Worm (Caenorhabditis elegans) whole organism, mixed stage, embryonic: ENCODE data around the gene dmsr-1.

Source experiments
- ces-1 ChIP-seq: fragments of 150-350 bp; optimal IDR thresholded peaks from 2 replicates; lab custom pipeline; 2014; ENCODE audit warnings: missing biosample characterization, missing genetic modification reagents, missing genetic modification characterization
- cnd-1 ChIP-seq: fragments of 200-800 bp; sonication (Bioruptor generic); optimal IDR thresholded peaks from 2 replicates; lab custom pipeline; 2018; ENCODE audit warnings: mild to moderate bottlenecking, missing genetic modification characterization, missing compliant biosample characterization
- elt-3 ChIP-seq: fragments of 150-350 bp; optimal IDR thresholded peaks from 2 replicates; lab custom pipeline; 2014; ENCODE audit warnings: missing biosample characterization, missing genetic modification characterization
- mep-1 ChIP-seq: fragments of 150-350 bp; optimal IDR thresholded peaks from 2 replicates; lab custom pipeline; 2017; ENCODE audit warnings: missing biosample characterization, missing genetic modification reagents, missing genetic modification characterization, inconsistent platforms
- nhr-76 ChIP-seq: sonication (generic microtip); optimal IDR thresholded peaks from 2 replicates; lab custom pipeline; 2017; ENCODE audit warnings: missing biosample characterization, missing genetic modification characterization
- pha-4 ChIP-seq: fragments of 150-350 bp; optimal IDR thresholded peaks from 2 replicates; lab custom pipeline; 2018; ENCODE audit warnings: missing biosample characterization, missing genetic modification reagents, missing genetic modification characterization
- snpc-4 ChIP-seq: fragments of 150-350 bp; optimal IDR thresholded peaks from 2 replicates; lab custom pipeline; 2014; ENCODE audit warnings: missing biosample characterization, missing genetic modification characterization
- tbx-8 ChIP-seq: fragments of 200-800 bp; sonication (Bioruptor generic); optimal IDR thresholded peaks from 2 replicates; lab custom pipeline; 2018; ENCODE audit warnings: mild to moderate bottlenecking, missing genetic modification characterization, moderate library complexity, missing compliant biosample characterization
- unc-62 ChIP-seq: fragments of 150-350 bp; optimal IDR thresholded peaks from 2 replicates; lab custom pipeline; 2014; ENCODE audit warnings: missing biosample characterization, missing genetic modification reagents, missing genetic modification characterization

- TF ChIP-seq mep-1, result no peak
- TF ChIP-seq pha-4 (tag; lab: Kevin White, UChicago), result no peak
- no peak for TF ChIP-seq tbx-8 (GFP tag; lab: Kevin White, UChicago)
- TF ChIP-seq nhr-76 (tag; lab: Kevin White, UChicago), result no peak
- no peak for TF ChIP-seq elt-3 (tag; lab: Kevin White, UChicago)
- TF ChIP-seq unc-62, result no peak
- TF ChIP-seq snpc-4 (tag; lab: Kevin White, UChicago), result no peak
- TF ChIP-seq cnd-1 (tag; lab: Kevin White, UChicago), result no peak
- no peak for TF ChIP-seq ces-1 (GFP tag; lab: Kevin White, UChicago)
Measured at ce11 chrV:11415059-11415458, 23.5 kb upstream of the dmsr-1 start, which contains the start of gene deg-3.
